Fruit fly (Drosophila melanogaster): ENCODE data around the gene CG42818.
A peak's percentile ranks its signal among the peaks of the same experiment; 100 is the strongest.

CG42818 gene

dm6 chr2L:16281419-16282076, 39.8 kb downstream of the CG42818 start:
- TF ChIP-seq Hey (tag; optimal IDR thresholded peaks at IDR 0.05) (no peak), Bdp1 (GFP tag; optimal IDR thresholded peaks at IDR 0.05) (no peak), row (GFP tag; IDR thresholded peaks at IDR 0.05) (0 out of 3 replicates have a peak, but pooled peaks have one; percentile 20), wek (GFP tag; optimal IDR thresholded peaks at IDR 0.05) (no peak), CG17361 (GFP tag; IDR thresholded peaks at IDR 0.05) (0 out of 3 replicates have a peak, but pooled peaks have one; percentile 26), crol (GFP tag; IDR thresholded peaks at IDR 0.05) (peak; percentile 83), CG4617 (GFP tag; optimal IDR thresholded peaks at IDR 0.05; ENCODE audit: borderline replicate concordance) (no peak), bsh (GFP tag; optimal IDR thresholded peaks at IDR 0.05) (peak; percentile 23 to 34), CG4360 (GFP tag; IDR thresholded peaks at IDR 0.05) (peak; percentile 65), CG7556 (GFP tag; optimal IDR thresholded peaks at IDR 0.05) (peak; percentile 13), eve (GFP tag; optimal IDR thresholded peaks at IDR 0.05) (peak in 1 of 2 experiments; percentile 49), nmo (GFP tag; optimal IDR thresholded peaks at IDR 0.05) (peak; percentile 21), CG13894 (tag; optimal IDR thresholded peaks at IDR 0.05) (no peak), CG12391 (tag; optimal IDR thresholded peaks at IDR 0.05) (peak; percentile 7), schlank (tag; optimal IDR thresholded peaks at IDR 0.05) (no peak), CG2116 (GFP tag; optimal IDR thresholded peaks at IDR 0.05) (no peak), ci (GFP tag; IDR thresholded peaks at IDR 0.05) (peak; percentile 31; the same call in 1 of the 3 replicates), Nf-YC (tag; optimal IDR thresholded peaks at IDR 0.05) (no peak), CG2712 (tag; optimal IDR thresholded peaks at IDR 0.05) (peak; percentile 29), CG7839 (tag; optimal IDR thresholded peaks at IDR 0.05) (peak; percentile 14), CG2678 (tag; optimal IDR thresholded peaks at IDR 0.05) (peak; percentile 20), CG11504 (tag; optimal IDR thresholded peaks at IDR 0.05) (peak; percentile 16), kni (GFP tag; optimal IDR thresholded peaks at IDR 0.05) (peak; percentile 19), CG8924 (tag; optimal IDR thresholded peaks at IDR 0.05) (peak; percentile 15), Ssrp (tag; optimal IDR thresholded peaks at IDR 0.05) (peak; percentile 26), CG17359 (tag; optimal IDR thresholded peaks at IDR 0.05) (no peak), Trl (optimal IDR thresholded peaks at IDR 0.05) (peak; percentile 28 to 30), Trl (GFP tag; optimal IDR thresholded peaks at IDR 0.05) (no peak), Camta (GFP tag; optimal IDR thresholded peaks at IDR 0.05) (no peak), Gsc (GFP tag; IDR thresholded peaks at IDR 0.05) (no peak), CG10274 (GFP tag; optimal IDR thresholded peaks at IDR 0.05) (no peak), Ets65A (GFP tag) (peak; percentile 38), H2.0 (GFP tag; IDR thresholded peaks at IDR 0.05) (no peak), sd (tag; optimal IDR thresholded peaks at IDR 0.05) (peak; percentile 97), luna (GFP tag; optimal IDR thresholded peaks at IDR 0.05) (no peak), gem (tag; optimal IDR thresholded peaks at IDR 0.05) (peak; percentile 42), phol (tag; optimal IDR thresholded peaks at IDR 0.05) (peak; percentile 6), dmrt11E (tag; optimal IDR thresholded peaks at IDR 0.05) (peak; percentile 52), Lpt (GFP tag; optimal IDR thresholded peaks at IDR 0.05) (peak; percentile 89), tio (GFP tag; optimal IDR thresholded peaks at IDR 0.05) (peak; percentile 4), Sox100B (GFP tag; optimal IDR thresholded peaks at IDR 0.05) (peak; percentile 25), CG17802 (tag; optimal IDR thresholded peaks at IDR 0.05) (no peak), Xrp1 (GFP tag; IDR thresholded peaks at IDR 0.05) (0 out of 2 replicates have a peak, but pooled peaks have one; percentile 15), pb (GFP tag; optimal IDR thresholded peaks at IDR 0.05) (no peak), CG9876 (GFP tag; optimal IDR thresholded peaks at IDR 0.05) (no peak), CG5953 (GFP tag; IDR thresholded peaks at IDR 0.05) (no peak), twi (tag; optimal IDR thresholded peaks at IDR 0.05) (peak; percentile 22), sens (GFP tag) (peak; percentile 77), lilli (GFP tag; optimal IDR thresholded peaks at IDR 0.05) (no peak), Pdp1 (GFP tag; optimal IDR thresholded peaks at IDR 0.05) (no peak)
